Worm (Caenorhabditis elegans) whole organism, late embryonic: ENCODE results near the gene sre-27.

Experiments
- C08G9.2 ChIP-seq: sonication (generic microtip); optimal IDR thresholded peaks from 2 replicates; lab custom pipeline; 2016; ENCODE audit warnings: mild to moderate bottlenecking, missing genetic modification characterization, moderate library complexity, missing compliant biosample characterization
- T23F11.4 ChIP-seq: fragments of 200-800 bp; sonication (Bioruptor generic); optimal IDR thresholded peaks from 2 replicates; lab custom pipeline; 2018; ENCODE audit warnings: mild to moderate bottlenecking, missing genetic modification characterization, missing compliant biosample characterization
- Y22D7AL.16 ChIP-seq: sonication (generic microtip); optimal IDR thresholded peaks from 2 replicates; lab custom pipeline; 2016; ENCODE audit warnings: missing genetic modification characterization, missing compliant biosample characterization
- ceh-14 ChIP-seq: sonication (generic microtip); optimal IDR thresholded peaks from 2 replicates; lab custom pipeline; 2016; ENCODE audit warnings: missing genotype, missing genetic modification characterization, missing compliant biosample characterization
- ceh-24 ChIP-seq: sonication (generic microtip); optimal IDR thresholded peaks from 2 replicates; lab custom pipeline; 2016; ENCODE audit warnings: mild to moderate bottlenecking, missing genetic modification characterization, missing compliant biosample characterization
- ceh-31 ChIP-seq: sonication (generic microtip); optimal IDR thresholded peaks from 2 replicates; lab custom pipeline; 2016; ENCODE audit warnings: missing genetic modification characterization, missing compliant biosample characterization
- ceh-34 ChIP-seq: sonication (generic microtip); optimal IDR thresholded peaks from 2 replicates; lab custom pipeline; 2016; ENCODE audit warnings: mild to moderate bottlenecking, missing genetic modification characterization, missing compliant biosample characterization
- ceh-48 ChIP-seq: sonication (generic microtip); optimal IDR thresholded peaks from 2 replicates; lab custom pipeline; 2016; ENCODE audit warnings: missing genetic modification characterization, inconsistent platforms, missing compliant biosample characterization
- elt-4 ChIP-seq: sonication (generic microtip); optimal IDR thresholded peaks from 2 replicates; lab custom pipeline; 2016; ENCODE audit warnings: missing genetic modification characterization, missing compliant biosample characterization
- ets-4 ChIP-seq: sonication (generic microtip); optimal IDR thresholded peaks from 2 replicates; lab custom pipeline; 2016; ENCODE audit warnings: missing genetic modification characterization, missing compliant biosample characterization
- eyg-1 ChIP-seq: sonication (generic microtip); optimal IDR thresholded peaks from 2 replicates; lab custom pipeline; 2016; ENCODE audit warnings: missing genotype, missing genetic modification characterization, missing compliant biosample characterization
- fax-1 ChIP-seq: sonication (generic microtip); optimal IDR thresholded peaks from 2 replicates; lab custom pipeline; 2016; ENCODE audit warnings: missing genotype, missing genetic modification characterization, missing compliant biosample characterization
- gmeb-2 ChIP-seq: sonication (generic microtip); optimal IDR thresholded peaks from 2 replicates; lab custom pipeline; 2016; ENCODE audit warnings: missing genetic modification characterization, inconsistent platforms, missing compliant biosample characterization
- hlh-15 ChIP-seq: sonication (generic microtip); optimal IDR thresholded peaks from 2 replicates; lab custom pipeline; 2016; ENCODE audit warnings: missing genetic modification characterization, missing compliant biosample characterization
- hlh-8 ChIP-seq: sonication (generic microtip); optimal IDR thresholded peaks from 2 replicates; lab custom pipeline; 2016; ENCODE audit warnings: missing genotype, missing genetic modification characterization, missing compliant biosample characterization
- lim-6 ChIP-seq: sonication (generic microtip); optimal IDR thresholded peaks from 2 replicates; lab custom pipeline; 2016; ENCODE audit warnings: missing genetic modification characterization, missing compliant biosample characterization
- madf-2 ChIP-seq: sonication (generic microtip); optimal IDR thresholded peaks from 2 replicates; lab custom pipeline; 2017; ENCODE audit warnings: missing genetic modification characterization, missing compliant biosample characterization
- nfya-1 ChIP-seq: sonication (generic microtip); optimal IDR thresholded peaks from 2 replicates; lab custom pipeline; 2017; ENCODE audit warnings: missing genetic modification characterization, mild to moderate bottlenecking, missing compliant biosample characterization, antibody characterized with exemption, moderate library complexity
- nhr-232 ChIP-seq: sonication (generic microtip); optimal IDR thresholded peaks from 2 replicates; lab custom pipeline; 2016; ENCODE audit warnings: missing genetic modification characterization, missing compliant biosample characterization
- npax-4 ChIP-seq: sonication (generic microtip); optimal IDR thresholded peaks from 2 replicates; lab custom pipeline; 2016; ENCODE audit warnings: missing genetic modification characterization, missing compliant biosample characterization
- odd-2 ChIP-seq: sonication (generic microtip); optimal IDR thresholded peaks from 2 replicates; lab custom pipeline; 2017; ENCODE audit warnings: antibody characterized with exemption, mild to moderate bottlenecking, missing genetic modification characterization, missing compliant biosample characterization
- pag-3 ChIP-seq: sonication (generic microtip); optimal IDR thresholded peaks from 2 replicates; lab custom pipeline; 2016; ENCODE audit warnings: missing compliant biosample characterization, missing genetic modification characterization, borderline replicate concordance
- pat-9 ChIP-seq: fragments of 200-800 bp; sonication (Bioruptor generic); optimal IDR thresholded peaks from 2 replicates; lab custom pipeline; 2018; ENCODE audit warnings: mild to moderate bottlenecking, missing genetic modification characterization, moderate library complexity, missing compliant biosample characterization
- pax-1 ChIP-seq: fragments of 150-350 bp; optimal IDR thresholded peaks from 2 replicates; lab custom pipeline; 2014; ENCODE audit warnings: missing biosample characterization, missing genetic modification characterization
- pha-4 ChIP-seq: fragments of 150-350 bp; optimal IDR thresholded peaks from 2 replicates; lab custom pipeline; 2018; ENCODE audit warnings: missing biosample characterization, missing genetic modification reagents, missing genetic modification characterization
- sox-4 ChIP-seq: sonication (generic microtip); optimal IDR thresholded peaks from 2 replicates; lab custom pipeline; 2017; ENCODE audit warnings: mild to moderate bottlenecking, missing genetic modification characterization, inconsistent platforms, missing compliant biosample characterization
- unc-55 ChIP-seq: sonication (generic microtip); optimal IDR thresholded peaks from 2 replicates; lab custom pipeline; 2017; ENCODE audit warnings: missing biosample characterization, missing genetic modification reagents, missing genetic modification characterization
- ztf-16 ChIP-seq: sonication (generic microtip); optimal IDR thresholded peaks from 2 replicates; lab custom pipeline; 2017; ENCODE audit warnings: missing genetic modification characterization, missing compliant biosample characterization

Gene sre-27

DNA sequence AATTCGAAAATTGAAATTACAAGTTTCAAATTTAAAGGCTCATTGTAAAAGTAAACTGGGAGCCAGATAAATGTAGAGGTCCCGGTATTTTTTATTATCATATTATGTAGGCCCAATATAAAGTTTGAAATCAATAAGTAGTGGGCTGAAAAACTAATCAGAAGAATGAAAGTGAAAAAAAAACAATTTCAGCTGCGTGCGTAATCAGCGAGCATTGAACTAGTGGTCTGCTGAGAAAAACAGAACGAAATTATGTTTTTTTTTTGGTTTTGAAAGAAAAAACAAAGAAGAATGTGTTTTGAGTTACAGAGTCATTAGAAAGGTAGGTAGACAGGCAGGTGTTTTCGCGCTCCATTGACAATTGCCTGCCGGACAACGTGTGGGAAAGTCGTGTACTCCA, 8.7 kb downstream of the sre-27 start, which contains the start of gene sre-31:
sre-31 (minus strand) TSS at position 101 of the 400 bp plus-strand sequence.
- no peak for TF ChIP-seq ceh-24 (tag; lab: Kevin White, UChicago)
- no peak for TF ChIP-seq sox-4
- TF ChIP-seq elt-4 (tag; lab: Kevin White, UChicago): no peak
- TF ChIP-seq pag-3 (tag; lab: Kevin White, UChicago): no peak

ce11 chrII:12406394-12406793, 11.0 kb downstream of the sre-27 start, which contains the start of gene sre-30:
TSS of gene sre-30 (minus strand) at chrII:12406494.
- TF ChIP-seq npax-4 (no peak), Y22D7AL.16 (tag; lab: Kevin White, UChicago) (no peak), ceh-34 (tag; lab: Kevin White, UChicago) (no peak), gmeb-2 (tag; lab: Kevin White, UChicago) (no peak), C08G9.2 (tag; lab: Kevin White, UChicago) (no peak), elt-4 (tag; lab: Kevin White, UChicago) (no peak)
- TF ChIP-seq, all 69 proteins: peak for 0

DNA sequence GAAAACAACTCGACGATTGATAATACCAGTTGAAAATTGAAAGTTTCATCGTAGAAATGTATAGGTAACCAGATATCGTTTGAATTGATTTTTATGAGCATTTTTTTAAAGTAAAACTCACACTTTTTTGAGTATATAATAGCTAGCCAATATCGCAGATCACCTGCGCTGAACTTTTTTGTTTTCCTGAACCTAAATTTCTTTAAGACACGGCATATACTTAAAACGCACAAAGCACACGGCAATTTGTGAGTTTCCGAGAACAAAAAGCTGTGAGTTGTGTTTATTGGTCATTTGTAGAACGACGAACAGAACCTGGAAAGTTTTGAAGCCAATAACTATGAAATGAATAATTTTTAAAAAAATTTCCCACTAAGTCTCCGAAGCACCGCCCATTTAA, 15.6 kb downstream of the sre-27 start, which contains the start of gene sre-29:
sre-29 (minus strand) TSS at position 101 of the 400 bp plus-strand sequence.
- TF ChIP-seq odd-2 (tag; lab: Kevin White, UChicago) (no peak), eyg-1 (tag; lab: Kevin White, UChicago) (no peak), fax-1 (no peak), ets-4 (tag; lab: Kevin White, UChicago) (no peak), pax-1 (tag; lab: Kevin White, UChicago) (no peak), hlh-15 (tag; lab: Kevin White, UChicago) (no peak), pha-4 (tag; lab: Kevin White, UChicago) (no peak), hlh-8 (tag; lab: Kevin White, UChicago) (no peak), T23F11.4 (GFP tag; lab: Kevin White, UChicago) (no peak), sox-4 (no peak), lim-6 (no peak), gmeb-2 (tag; lab: Kevin White, UChicago) (no peak)

DNA sequence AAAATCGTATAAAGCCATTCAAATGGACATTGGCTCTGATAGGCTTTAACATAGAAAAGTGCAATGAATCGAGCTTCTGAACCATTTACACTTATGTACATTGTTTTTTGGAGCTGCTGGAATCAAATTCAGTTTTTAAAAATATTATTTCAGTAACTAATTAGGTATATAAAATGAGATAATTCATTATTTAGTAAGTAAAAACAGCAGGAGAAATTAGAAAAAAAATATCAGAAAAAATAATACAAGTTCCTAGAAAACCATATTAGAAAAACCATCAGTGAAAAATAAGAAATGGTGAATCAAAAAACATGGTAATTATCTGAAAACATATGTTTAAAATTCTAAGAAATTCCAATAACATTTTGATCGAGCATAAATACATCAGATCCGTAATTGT, 19.8 kb downstream of the sre-27 start, which contains the start of gene F57G9.7:
F57G9.7 (minus strand) TSS at position 101 of the 400 bp plus-strand sequence.
- TF ChIP-seq hlh-15 (tag; lab: Kevin White, UChicago): no peak
- TF ChIP-seq ztf-16 (tag; lab: Kevin White, UChicago): no peak
- TF ChIP-seq nfya-1 (tag; lab: Kevin White, UChicago): no peak
- no peak for TF ChIP-seq unc-55
- TF ChIP-seq ceh-31 (tag; lab: Kevin White, UChicago): no peak
- TF ChIP-seq, all 69 proteins: peak for 0

DNA sequence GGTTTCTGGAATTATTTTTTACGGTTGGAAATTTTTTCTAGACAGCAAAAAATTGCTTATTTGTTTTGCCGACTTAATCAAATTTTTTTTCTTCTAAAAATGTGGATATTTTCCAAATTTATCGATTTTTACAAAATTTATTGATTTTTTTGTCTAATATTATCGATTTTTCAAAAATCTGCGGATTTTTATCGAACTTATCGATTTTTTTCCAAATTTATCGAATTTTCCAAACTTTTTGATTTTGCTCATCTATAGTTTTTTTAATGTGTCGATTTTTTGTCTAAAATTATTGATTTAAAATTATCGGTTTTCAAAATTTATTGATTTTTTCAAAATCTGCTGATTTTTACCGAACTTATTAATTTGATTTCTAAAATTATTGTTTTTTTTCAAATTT, 23.3 kb downstream of the sre-27 start:
- TF ChIP-seq ceh-48 (tag; lab: Kevin White, UChicago) (peak; percentile 38), madf-2 (tag; lab: Kevin White, UChicago) (no peak)

DNA sequence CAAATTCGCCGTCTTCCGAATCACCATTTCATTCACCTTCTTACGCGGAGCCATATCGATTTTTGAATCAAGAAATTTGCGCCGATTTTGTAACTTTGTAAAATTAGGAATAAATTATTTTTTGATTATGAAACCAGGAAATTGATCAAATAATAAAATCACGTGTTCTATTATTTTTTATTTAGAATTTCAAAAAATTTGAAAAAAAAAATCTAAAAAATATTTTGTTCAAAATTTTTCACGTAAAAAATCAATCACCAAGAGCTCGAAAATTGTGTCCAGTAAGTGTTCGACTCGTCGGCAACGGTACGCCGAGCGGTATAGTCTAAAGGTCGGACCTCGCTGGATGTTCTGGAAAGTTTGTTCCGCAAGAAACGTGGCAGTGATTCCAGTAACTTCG, 23.7 kb downstream of the sre-27 start, which contains the start of gene Y57A10B.7:
Y57A10B.7 (minus strand) TSS at position 101 of the 400 bp plus-strand sequence.
- TF ChIP-seq madf-2 (tag; lab: Kevin White, UChicago): no peak

ce11 chrII:12389783-12390182, 27.6 kb downstream of the sre-27 start, which contains the start of gene Y57A10B.6:
TSS of gene Y57A10B.6 (plus strand) at chrII:12390083.
- TF ChIP-seq hlh-15 (tag; lab: Kevin White, UChicago) (no peak), pat-9 (tag; lab: Kevin White, UChicago) (no peak), nhr-232 (tag; lab: Kevin White, UChicago) (no peak), ceh-14 (tag; lab: Kevin White, UChicago) (no peak)
